Fruit fly (Drosophila melanogaster): Measurements from ENCODE around the gene CG32982.

Gene CG32982

DNA sequence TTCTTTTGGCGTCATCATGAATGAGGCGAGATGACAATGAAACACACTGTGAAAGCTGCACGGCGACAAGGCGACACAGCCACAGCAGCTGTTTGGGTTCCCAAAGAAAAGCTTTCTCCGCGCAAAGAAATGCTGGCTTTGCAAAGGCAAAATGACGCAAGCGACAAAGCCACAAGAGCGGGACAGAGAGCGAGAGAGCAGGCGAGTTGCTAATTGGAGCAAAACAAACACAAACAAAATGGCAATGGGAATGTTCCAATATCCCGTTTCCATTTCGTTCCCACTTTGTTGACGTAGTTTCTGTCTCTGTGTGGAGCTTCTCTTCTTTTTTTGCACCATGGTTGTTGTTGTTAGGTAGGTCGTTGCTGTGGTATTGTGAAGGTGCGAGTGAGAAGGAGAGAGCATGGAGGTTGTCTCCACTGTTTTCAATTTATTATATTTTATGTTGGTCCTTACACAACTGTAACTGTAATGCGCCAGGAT, 79.6 kb downstream of the CG32982 start (continued):
- TF ChIP-seq NfI (GFP tag; optimal IDR thresholded peaks at IDR 0.05) (no peak), H2.0 (GFP tag; IDR thresholded peaks at IDR 0.05) (no peak), CG2129 (GFP tag; IDR thresholded peaks at IDR 0.05; ENCODE audit: partially characterized antibody) (no peak), sima (GFP tag; optimal IDR thresholded peaks at IDR 0.05) (no peak), tap (tag; optimal IDR thresholded peaks at IDR 0.05) (no peak), esg (GFP tag; conservative IDR thresholded peaks at IDR 0.05) (no peak), dm (GFP tag; optimal IDR thresholded peaks at IDR 0.05) (no peak), CG13894 (tag; optimal IDR thresholded peaks at IDR 0.05) (peak; percentile 46), CG10321 (GFP tag; IDR thresholded peaks at IDR 0.05) (no peak; the same call in 1 of the 2 replicates), croc (GFP tag; conservative IDR thresholded peaks at IDR 0.05) (no peak), MTF-1 (GFP tag; optimal IDR thresholded peaks at IDR 0.05; ENCODE audit: borderline replicate concordance) (no peak), zf30C (GFP tag; optimal IDR thresholded peaks at IDR 0.05) (no peak), CG2712 (tag; optimal IDR thresholded peaks at IDR 0.05) (no peak), crol (GFP tag; IDR thresholded peaks at IDR 0.05) (no peak), CG10565 (GFP tag; optimal IDR thresholded peaks at IDR 0.05) (no peak), sob (GFP tag; IDR thresholded peaks at IDR 0.05) (peak; percentile 71; the same call in 1 of the 2 replicates), bsh (GFP tag; optimal IDR thresholded peaks at IDR 0.05) (peak in 1 of 2 experiments; percentile 64), CG4617 (GFP tag; optimal IDR thresholded peaks at IDR 0.05; ENCODE audit: borderline replicate concordance) (no peak), CG15479 (GFP tag; optimal IDR thresholded peaks at IDR 0.05) (no peak), vnd (GFP tag; IDR thresholded peaks at IDR 0.05; ENCODE audit: partially characterized antibody) (no peak), sisA (GFP tag; IDR thresholded peaks at IDR 0.05) (no peak), Doc2 (GFP tag; IDR thresholded peaks at IDR 0.05) (no peak), CG31365 (tag; optimal IDR thresholded peaks at IDR 0.05) (no peak), fru (optimal IDR thresholded peaks at IDR 0.05) (no peak), Dll (GFP tag; IDR thresholded peaks at IDR 0.05; ENCODE audit: partially characterized antibody) (no peak), sd (tag; optimal IDR thresholded peaks at IDR 0.05) (peak; percentile 55), CG30431 (GFP tag; optimal IDR thresholded peaks at IDR 0.05) (no peak), CG12659 (GFP tag; optimal IDR thresholded peaks at IDR 0.05) (no peak), Nf-YC (tag; optimal IDR thresholded peaks at IDR 0.05) (peak; percentile 13), CG17385 (GFP tag; optimal IDR thresholded peaks at IDR 0.05) (peak; percentile 64), CG4854 (GFP tag; optimal IDR thresholded peaks at IDR 0.05) (no peak), Stat92E (GFP tag; optimal IDR thresholded peaks at IDR 0.05) (no peak), Fer3 (tag; optimal IDR thresholded peaks at IDR 0.05) (no peak), ind (GFP tag; optimal IDR thresholded peaks at IDR 0.05) (no peak), CG18619 (GFP tag; optimal IDR thresholded peaks at IDR 0.05) (no peak), unc-4 (GFP tag; IDR thresholded peaks at IDR 0.05; ENCODE audit: partially characterized antibody) (no peak), Mrtf (GFP tag; IDR thresholded peaks at IDR 0.05) (no peak), lab (GFP tag; optimal IDR thresholded peaks at IDR 0.05) (peak; percentile 44), Doc3 (GFP tag; IDR thresholded peaks at IDR 0.05; ENCODE audit: partially characterized antibody) (no peak), CG8478 (optimal IDR thresholded peaks at IDR 0.05) (no peak), CG17568 (GFP tag; optimal IDR thresholded peaks at IDR 0.05) (peak; percentile 11), trem (tag; optimal IDR thresholded peaks at IDR 0.05) (no peak), CG7786 (GFP tag; optimal IDR thresholded peaks at IDR 0.05) (no peak), CG34376 (GFP tag; optimal IDR thresholded peaks at IDR 0.05) (peak; percentile 68), CG16863 (GFP tag; optimal IDR thresholded peaks at IDR 0.05) (no peak), Hr51 (GFP tag; optimal IDR thresholded peaks at IDR 0.05) (no peak), pan (optimal IDR thresholded peaks at IDR 0.05) (no peak), pan (GFP tag; optimal IDR thresholded peaks at IDR 0.05 in 1 of 2, IDR thresholded peaks at IDR 0.05 in 1 of 2) (no peak), knrl (GFP tag; IDR thresholded peaks at IDR 0.05; ENCODE audit: partially characterized antibody) (no peak), crc (GFP tag; optimal IDR thresholded peaks at IDR 0.05) (no peak)

Data from whole organism, embryonic.